Fruit fly (Drosophila melanogaster) whole organism, larva: ENCODE measurements around the gene daw.

ENCODE experiments used
- noc ChIP-seq: fragments of 200-800 bp; sonication (Bioruptor generic); optimal IDR thresholded peaks from 3 replicates; lab custom pipeline; 2019; ENCODE audit warnings: missing biosample characterization, mild to moderate bottlenecking, missing genetic modification characterization, moderate library complexity

daw gene

DNA sequence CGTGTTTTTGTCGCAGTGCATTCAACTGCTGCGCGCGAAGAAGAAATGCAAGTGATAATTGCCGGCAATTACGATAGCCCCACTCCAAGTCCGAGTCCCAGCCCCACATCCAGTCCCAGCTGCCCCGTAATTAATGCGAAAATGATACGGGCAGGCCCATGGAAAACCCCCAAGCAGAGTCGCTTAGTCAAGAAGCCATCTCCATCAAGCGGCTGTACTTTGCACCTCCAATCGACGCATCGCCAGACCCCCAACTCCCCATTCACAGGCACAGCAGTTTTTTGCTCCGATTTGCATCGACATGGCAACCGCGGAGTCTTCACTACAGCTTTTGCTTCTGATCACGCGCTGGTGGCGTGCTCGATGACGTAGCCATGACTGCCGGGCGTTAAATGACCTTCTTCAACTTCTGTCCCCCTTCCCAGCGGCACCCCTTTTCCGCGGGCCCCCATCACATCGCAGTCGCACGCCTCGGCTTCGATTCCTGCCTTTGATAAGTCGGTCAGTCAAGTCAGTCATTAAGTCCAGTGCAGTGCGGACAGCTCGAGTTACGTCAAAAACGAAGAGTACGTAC lies 1.2 kb downstream of the daw start:
- TF ChIP-seq noc (tag; lab: Kevin White, UChicago): no peak

DNA sequence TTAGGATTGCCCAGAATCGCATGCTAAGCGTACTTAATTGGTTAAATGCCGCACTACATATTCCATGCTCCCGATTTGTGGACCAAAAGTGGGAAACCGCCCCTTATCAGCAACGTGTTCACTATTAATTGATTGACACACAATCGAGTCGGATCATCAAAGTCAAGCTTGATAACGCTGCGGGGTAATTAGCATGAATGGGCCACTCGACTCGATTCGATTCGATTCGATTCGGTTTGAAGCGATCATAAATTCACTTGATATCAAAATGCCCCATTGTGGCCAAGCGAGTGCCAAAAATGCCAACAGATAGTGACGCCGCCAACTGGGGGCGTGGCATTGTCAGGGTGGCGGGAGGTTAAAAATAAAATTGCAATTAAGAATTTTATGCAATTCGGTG lies 2.5 kb downstream of the daw start:
- no peak for TF ChIP-seq noc (tag; lab: Kevin White, UChicago)

DNA sequence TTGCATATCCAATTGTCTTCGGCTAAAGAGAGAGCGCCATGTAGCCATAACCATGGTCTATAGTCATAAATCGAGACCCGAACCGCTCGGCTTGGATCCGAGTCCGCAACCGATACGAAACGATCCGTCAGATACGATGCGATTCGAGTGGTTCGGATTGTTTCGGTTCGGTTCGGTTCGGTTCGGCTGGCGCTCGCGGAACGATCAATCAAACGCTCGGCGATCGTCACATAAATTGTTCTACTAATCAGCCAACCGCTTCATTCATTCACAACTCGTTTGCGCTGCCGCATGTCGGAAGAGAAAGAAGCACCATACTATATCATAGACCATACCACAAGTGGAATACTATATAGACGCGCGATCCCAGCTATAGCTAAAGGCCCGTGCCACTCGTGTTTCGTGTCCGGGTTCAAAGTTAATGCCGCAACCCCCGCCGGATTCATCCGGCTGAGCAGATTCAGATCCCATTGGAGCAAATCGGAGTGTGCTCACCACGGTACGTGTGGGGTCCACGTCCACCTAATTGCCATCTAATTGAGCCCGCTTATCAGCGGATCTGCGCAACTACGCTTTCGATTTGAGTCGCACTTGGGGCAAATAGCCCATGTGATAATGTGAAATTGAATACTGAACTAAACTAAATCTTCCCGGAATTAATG lies 3.1 kb downstream of the daw start:
- TF ChIP-seq noc (tag; lab: Kevin White, UChicago): peak; percentile 49

DNA sequence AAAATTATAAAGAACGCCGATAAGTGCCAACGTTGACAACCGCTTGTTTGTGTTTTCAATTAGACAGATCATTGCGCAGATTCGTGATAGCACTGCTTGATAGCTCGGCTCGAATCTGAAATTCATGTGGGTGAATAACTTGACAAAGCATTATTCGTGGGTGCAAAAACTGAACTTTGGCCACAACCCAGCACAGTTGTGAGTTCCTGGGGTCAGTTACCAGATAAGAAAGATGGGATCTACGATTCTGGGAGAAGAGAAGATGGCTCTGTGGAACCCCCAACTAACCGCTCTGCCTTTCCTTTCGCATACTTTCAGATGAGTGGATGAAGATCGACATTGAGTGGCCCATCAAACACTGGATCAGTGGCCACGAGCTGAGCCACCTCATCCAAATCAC lies 5.8 kb downstream of the daw start:
- TF ChIP-seq noc (tag; lab: Kevin White, UChicago): peak; percentile 79

DNA sequence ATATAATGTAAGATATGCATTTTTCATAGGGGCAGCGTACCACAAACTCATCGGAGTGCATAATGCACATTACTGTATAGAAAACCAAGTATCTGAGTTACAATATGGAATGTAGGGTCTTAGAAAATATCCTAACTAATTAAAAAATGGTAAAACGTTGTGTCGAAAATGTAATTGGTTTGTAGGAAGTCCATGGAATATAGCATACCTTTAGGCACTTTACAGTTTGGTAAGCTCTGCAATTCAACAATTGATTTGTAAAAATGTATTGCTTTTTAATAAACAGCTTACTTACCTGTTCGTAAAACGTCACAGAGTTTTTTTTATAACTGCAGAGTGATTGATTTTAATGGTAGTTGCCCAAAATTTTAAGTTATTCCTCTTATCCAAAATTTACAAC lies 7.1 kb downstream of the daw start, which contains the start of gene CG2964:
Gene CG2964, plus strand, starts transcription at position 301 of the 400 bp plus-strand sequence.
- no peak for TF ChIP-seq noc (tag; lab: Kevin White, UChicago)

DNA sequence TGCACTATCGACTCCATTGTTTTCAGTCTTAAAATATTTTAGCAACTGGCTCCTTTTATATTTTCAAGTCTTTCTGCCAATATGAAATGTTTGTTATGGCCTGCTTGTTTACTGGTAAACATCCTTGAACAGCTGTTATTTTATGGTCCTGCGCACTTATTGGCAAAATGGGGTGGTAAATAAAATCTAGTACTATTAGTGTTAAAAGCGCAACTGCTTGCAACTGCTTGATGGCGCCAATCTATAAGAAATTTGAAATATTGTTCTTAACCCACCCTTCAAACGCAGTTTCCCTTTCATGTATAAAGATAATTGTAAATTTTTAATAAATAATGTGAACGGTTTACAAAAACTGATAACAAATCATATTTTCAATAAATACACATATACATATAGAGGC lies 10.6 kb downstream of the daw start, which contains the start of gene G6P:
Gene G6P, minus strand, starts transcription at position 88 of the 400 bp plus-strand sequence.
- TF ChIP-seq noc (tag; lab: Kevin White, UChicago): no peak

DNA sequence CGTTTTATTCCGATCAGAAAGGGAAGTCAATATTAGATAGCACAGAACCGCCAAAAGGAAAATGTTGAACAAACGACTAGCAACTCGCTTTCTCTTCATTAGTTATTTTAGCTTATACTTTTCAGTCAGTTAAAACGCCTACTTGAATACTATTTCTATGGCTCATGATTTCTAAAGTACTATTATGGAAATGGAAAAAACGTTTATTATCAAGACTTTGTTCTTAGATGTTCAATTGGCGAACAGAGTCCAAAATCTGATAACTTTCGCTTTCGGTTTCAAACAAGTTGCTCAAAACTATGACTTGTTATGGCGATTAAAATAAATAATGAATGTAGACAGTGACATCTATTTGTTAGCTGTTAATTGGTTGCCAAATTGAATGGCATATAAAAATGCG lies 20.3 kb downstream of the daw start, which contains the start of gene CG3123:
Gene CG3123, minus strand, starts transcription at position 101 of the 400 bp plus-strand sequence.
- no peak for TF ChIP-seq noc (tag; lab: Kevin White, UChicago)

DNA sequence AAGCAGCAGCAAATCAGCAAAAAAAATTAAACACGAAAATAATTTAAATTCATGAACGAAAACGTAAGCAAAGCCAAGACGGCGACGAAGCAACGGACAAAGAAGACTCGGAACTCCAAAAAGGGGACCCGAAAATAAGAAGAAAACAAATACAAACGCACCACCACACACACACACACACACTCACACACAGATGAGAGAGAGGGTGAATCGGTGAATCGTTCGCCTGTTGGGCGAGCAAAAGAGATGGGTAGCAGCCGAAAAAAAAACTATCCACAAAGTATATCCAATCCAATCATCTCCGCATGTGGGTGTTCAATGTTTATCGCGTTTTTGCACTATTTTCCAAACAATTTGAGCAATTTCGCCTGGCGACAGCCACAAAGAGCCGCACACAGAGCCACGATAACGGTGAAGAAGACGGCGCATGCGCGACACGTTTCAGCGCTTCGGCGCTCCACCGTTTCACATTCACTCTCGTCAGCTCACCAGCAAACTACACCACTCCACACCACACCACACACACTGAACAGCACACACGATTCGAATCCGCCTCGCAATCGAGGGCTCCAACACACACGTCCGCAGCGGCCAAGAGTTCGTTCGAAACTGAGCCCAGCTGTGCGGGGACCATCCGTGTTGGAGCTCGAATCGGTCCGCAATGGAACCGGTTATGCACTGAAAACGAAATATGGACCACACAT lies 24.7 kb downstream of the daw start, which contains the start of gene Duox:
Gene Duox, minus strand, starts transcription at position 612 of the 704 bp plus-strand sequence.
- TF ChIP-seq noc (tag; lab: Kevin White, UChicago): no peak

DNA sequence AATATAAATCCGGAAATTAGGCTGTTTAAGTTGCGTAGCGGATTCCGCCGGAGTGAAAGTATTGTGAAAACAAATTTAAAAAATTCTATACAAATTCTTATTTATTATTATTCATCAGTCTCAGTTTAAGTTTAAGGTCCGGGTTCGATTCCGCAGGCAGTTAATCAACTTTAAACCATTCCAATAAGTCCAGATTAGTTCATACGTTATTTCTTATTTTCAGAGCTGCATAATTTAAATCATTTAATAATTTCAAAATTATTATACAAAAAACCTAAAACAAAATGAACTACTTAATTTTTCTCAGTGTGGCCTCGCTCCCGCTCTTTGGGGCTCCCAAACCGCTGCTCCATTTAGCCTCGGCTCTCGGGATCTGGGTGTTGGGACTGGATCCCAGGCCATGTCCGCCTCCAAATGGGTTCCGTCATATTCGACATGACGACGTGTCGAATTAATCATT lies 25.3 kb downstream of the daw start:
- peak; percentile 91 for TF ChIP-seq noc (tag; lab: Kevin White, UChicago)

DNA sequence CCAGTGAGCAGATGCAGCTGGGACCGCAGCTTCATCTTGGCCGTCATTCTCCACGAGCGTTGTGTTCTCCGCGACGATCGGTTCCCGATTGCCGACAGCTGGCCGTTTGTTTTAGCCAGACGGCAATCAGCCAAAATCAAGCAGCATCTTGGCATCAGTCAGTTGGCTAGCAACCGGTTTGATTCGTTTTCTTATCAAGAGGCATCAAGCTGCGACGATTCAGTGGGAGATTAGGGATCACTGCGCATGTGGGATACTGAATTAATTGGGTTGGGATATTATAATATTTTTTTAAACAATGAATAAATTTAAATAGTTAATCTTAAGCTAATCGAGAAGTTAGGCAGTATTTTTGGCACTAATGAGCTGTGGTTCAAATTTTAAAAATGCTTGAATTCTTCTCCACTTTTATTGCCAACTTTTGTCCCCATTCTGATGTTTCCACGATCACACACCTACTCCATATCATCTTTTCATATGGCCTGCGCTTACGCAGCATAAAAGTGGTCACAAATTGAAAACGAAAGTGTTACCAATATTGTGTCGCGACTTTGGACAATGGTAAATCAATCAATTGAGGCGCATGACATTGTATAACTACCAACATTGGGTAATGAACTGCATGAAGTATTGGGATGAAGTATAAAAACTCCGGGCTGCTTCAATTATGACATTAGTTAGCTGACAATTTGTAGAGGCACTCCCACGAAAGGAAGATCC lies 32.8 kb downstream of the daw start, which contains the start of the genes CG3119 and Cpr23B:
Gene CG3119, minus strand, starts transcription at position 92 of the 720 bp plus-strand sequence.
Gene Cpr23B, plus strand, starts transcription at position 670 of the 720 bp plus-strand sequence.
- TF ChIP-seq noc (tag; lab: Kevin White, UChicago): no peak

DNA sequence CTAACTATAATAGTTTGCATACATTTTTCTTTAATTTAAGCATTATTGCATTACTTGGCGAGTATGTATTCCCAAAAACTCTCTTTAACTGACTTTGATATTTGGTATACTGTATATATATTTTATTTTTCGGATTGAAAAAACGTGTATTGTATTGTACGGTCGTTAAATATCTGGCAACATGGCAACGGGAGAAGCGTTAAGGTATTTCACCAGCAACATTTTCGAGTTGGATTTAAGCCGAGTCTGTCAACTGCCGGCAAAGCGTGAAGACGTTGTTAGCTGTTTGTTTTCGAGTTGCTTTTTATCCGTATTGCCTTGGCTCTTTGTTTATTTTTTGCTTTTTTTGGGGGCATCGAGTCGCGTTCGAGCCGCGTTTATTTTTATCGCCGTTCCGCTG lies 34.8 kb downstream of the daw start, which contains the start of gene CG2975:
Gene CG2975, plus strand, starts transcription at position 275 of the 400 bp plus-strand sequence.
- no peak for TF ChIP-seq noc (tag; lab: Kevin White, UChicago)

DNA sequence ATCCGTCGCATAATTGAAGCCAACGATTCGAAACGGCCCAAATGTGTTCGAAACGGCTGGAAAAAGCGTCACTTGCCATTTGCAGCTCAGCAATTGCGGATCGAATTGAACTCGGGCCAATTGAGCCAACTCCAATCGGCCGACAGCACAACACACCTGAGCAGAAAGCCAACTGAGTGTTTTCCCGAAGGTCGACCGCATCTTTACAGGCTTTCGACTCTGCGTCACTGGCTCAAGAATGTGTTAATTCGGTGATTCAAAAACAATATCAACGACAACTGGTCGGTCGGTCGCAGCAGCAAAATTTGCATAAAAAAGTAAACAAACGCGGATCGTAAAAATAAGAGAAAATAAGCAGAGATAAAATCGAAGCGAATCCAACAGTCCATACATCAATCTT lies 35.2 kb downstream of the daw start:
- no peak for TF ChIP-seq noc (tag; lab: Kevin White, UChicago)

DNA sequence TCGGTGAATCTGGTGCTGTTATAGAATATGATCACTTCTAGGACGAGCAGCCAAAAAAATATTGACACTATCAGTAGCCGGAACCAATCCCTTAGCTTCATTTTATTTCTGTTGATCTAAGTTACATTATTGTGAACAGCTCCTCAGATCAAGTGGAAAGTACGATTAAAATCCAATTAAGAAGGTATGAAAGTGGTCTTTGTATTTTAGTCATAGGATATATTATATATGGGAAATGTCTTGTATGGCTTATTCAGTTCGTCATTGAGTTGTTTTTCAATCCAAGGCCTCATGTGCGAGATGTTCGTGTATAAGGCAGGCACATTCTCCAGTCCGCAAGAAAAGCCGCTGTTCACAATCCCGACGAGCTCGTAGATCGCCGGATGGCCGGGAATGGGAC lies 39.4 kb downstream of the daw start, which contains the start of gene CG18558:
Gene CG18558, minus strand, starts transcription at position 101 of the 400 bp plus-strand sequence.
- TF ChIP-seq noc (tag; lab: Kevin White, UChicago): no peak

DNA sequence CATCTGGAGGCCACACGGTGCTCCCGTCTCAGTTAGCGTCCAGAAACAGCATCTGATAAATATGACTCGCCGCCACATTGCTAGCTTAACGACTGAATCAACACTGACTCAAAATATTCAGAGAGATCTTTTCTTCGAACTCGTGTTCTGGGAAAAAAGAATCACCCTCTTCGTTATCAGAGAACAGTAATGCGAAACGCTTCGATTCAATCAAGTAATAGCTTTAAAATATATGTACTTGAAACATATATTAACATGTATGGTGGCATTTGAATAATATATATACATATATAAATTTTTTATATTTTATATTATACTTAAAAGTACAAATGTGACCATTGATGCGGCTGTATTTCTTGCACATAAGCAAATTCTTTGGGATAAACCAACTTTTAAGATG lies 40.6 kb downstream of the daw start, which contains the start of gene CG18557:
Gene CG18557, minus strand, starts transcription at position 101 of the 400 bp plus-strand sequence.
- TF ChIP-seq noc (tag; lab: Kevin White, UChicago): no peak

DNA sequence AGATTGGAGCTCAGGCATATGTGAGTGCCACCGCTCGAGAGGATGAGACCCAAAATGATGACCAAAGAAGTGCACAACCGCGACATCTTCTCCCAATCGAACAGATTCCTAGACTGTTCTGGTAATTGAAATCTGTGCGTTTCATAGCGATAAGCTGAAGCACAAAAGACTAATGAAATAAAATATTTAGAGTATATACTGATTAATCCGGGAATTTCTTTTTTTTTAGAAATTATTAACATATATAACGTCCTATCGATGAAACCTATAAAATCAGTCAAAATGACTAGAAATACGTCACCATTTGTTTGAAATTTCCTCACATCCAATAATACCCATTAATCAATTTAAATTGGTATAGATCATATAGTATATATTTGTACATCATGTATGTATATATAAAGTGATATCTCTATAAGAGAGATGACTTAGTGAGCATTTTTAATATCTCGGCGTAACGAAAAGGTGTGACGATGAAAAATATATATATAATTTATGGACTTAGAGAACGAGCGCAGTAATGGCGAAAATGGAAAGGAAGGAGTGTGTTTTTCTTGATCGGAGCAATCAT lies 42.1 kb downstream of the daw start, which contains the start of the genes CG3117 and CG2983:
Gene CG3117, minus strand, starts transcription at position 101 of the 571 bp plus-strand sequence.
Gene CG2983, plus strand, starts transcription at position 521 of the 571 bp plus-strand sequence.
- no peak for TF ChIP-seq noc (tag; lab: Kevin White, UChicago)
